Fruit fly (Drosophila melanogaster): ENCODE results near the gene CG6296.

DNA sequence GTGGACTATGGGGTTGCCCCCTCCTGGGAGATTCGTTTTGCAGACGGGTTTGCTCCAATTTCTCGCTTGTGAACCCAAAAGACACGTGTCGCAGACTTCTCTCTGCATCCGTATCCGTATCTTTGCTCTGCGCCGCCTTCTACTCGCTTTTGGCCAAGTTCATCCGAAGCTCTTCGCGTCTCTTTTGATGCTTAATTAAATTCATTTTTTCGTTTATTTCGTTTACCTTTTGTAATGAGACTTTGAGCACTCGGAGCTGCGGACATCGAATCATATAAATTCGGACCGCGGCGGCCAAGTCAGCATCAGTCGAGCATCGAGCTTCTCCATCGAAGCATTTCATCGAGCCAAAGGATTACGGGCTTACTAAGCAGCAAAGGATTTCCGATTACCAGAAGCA lies 10.7 kb downstream of the CG6296 start, which contains the start of gene TwdlC:
- TF ChIP-seq Dll (optimal IDR thresholded peaks at IDR 0.05) (no peak), pan (optimal IDR thresholded peaks at IDR 0.05) (no peak), psq (optimal IDR thresholded peaks at IDR 0.05) (no peak)

All from whole organism.